Fruit fly (Drosophila melanogaster) whole organism, embryonic: ENCODE data around the gene DAAM.

Experiments
- Bgb ChIP-seq: fragments of 200-800 bp; sonication (Bioruptor generic); IDR thresholded peaks from 2 replicates; pipeline ENCODE4 v1.3.6; 2022; ENCODE audit warnings: missing biosample characterization, missing genetic modification characterization; ENCODE audit not compliant: partially characterized antibody
- CG10565 ChIP-seq: fragments of 200-800 bp; sonication (Bioruptor generic); optimal IDR thresholded peaks from 3 replicates; lab custom pipeline; 2016; ENCODE audit warnings: missing biosample characterization, mild to moderate bottlenecking, missing genetic modification characterization
- CG12299 ChIP-seq: fragments of 200-800 bp; sonication (Bioruptor generic); optimal IDR thresholded peaks from 2 replicates; lab custom pipeline; 2018; ENCODE audit warnings: missing biosample characterization, mild to moderate bottlenecking, missing genetic modification characterization
- CG13624 ChIP-seq: fragments of 200-800 bp; sonication (Bioruptor generic); optimal IDR thresholded peaks from 2 replicates; lab custom pipeline; 2016; ENCODE audit warnings: missing biosample characterization, missing genetic modification characterization
- CG14050 ChIP-seq: fragments of 200-800 bp; sonication (Bioruptor generic); IDR thresholded peaks from 3 replicates; pipeline ENCODE4 v1.3.6; 2022; ENCODE audit warnings: missing biosample characterization, missing genetic modification characterization
- CG16815 ChIP-seq: fragments of 200-800 bp; sonication (Bioruptor generic); optimal IDR thresholded peaks from 3 replicates; lab custom pipeline; 2017; ENCODE audit warnings: missing biosample characterization, mild to moderate bottlenecking, missing genetic modification characterization
- CG17385 ChIP-seq: fragments of 200-800 bp; sonication (Bioruptor generic); optimal IDR thresholded peaks from 3 replicates; lab custom pipeline; 2018; ENCODE audit warnings: missing biosample characterization, mild to moderate bottlenecking, missing genetic modification characterization
- CG17912 ChIP-seq: fragments of 200-800 bp; sonication (Bioruptor generic); optimal IDR thresholded peaks from 2 replicates; lab custom pipeline; 2018; ENCODE audit warnings: missing biosample characterization, mild to moderate bottlenecking, missing genetic modification characterization
- CG18599 ChIP-seq: fragments of 200-800 bp; sonication (Bioruptor generic); optimal IDR thresholded peaks from 3 replicates; lab custom pipeline; 2017; ENCODE audit warnings: missing biosample characterization, missing genetic modification characterization, mild to moderate bottlenecking, moderate library complexity, missing genetic modification reagents
- CG2712 ChIP-seq: fragments of 200-800 bp; optimal IDR thresholded peaks from 3 replicates; lab custom pipeline; 2019; ENCODE audit warnings: missing biosample characterization, mild to moderate bottlenecking, missing genetic modification characterization, moderate library complexity
- CG30431 ChIP-seq: fragments of 200-800 bp; sonication (Bioruptor generic); optimal IDR thresholded peaks from 2 replicates; lab custom pipeline; 2017; ENCODE audit warnings: missing biosample characterization, missing genetic modification characterization
- CG34376 ChIP-seq: fragments of 200-800 bp; sonication (Bioruptor generic); optimal IDR thresholded peaks from 2 replicates; lab custom pipeline; 2018; ENCODE audit warnings: missing biosample characterization, mild to moderate bottlenecking, missing genetic modification characterization
- CG42726 ChIP-seq: fragments of 200-800 bp; sonication (Bioruptor generic); IDR thresholded peaks from 2 replicates; pipeline ENCODE4 v1.3.6; 2022; ENCODE audit warnings: missing biosample characterization, missing genetic modification characterization; ENCODE audit not compliant: partially characterized antibody
- CG4730 ChIP-seq: fragments of 200-800 bp; sonication (Bioruptor generic); IDR thresholded peaks from 2 replicates; pipeline ENCODE4 v1.3.6; 2022; ENCODE audit warnings: missing biosample characterization, missing genetic modification characterization
- CG6272 ChIP-seq: fragments of 200-800 bp; sonication (Bioruptor generic); IDR thresholded peaks from 2 replicates; pipeline ENCODE4 v1.3.6; 2022; ENCODE audit warnings: missing biosample characterization, missing genetic modification characterization
- CG6813 ChIP-seq: fragments of 200-800 bp; sonication (Bioruptor generic); optimal IDR thresholded peaks from 2 replicates; lab custom pipeline; 2017; ENCODE audit warnings: missing biosample characterization, missing genetic modification characterization, mild to moderate bottlenecking, moderate library complexity, missing genetic modification reagents
- CG7357 ChIP-seq: fragments of 200-800 bp; sonication (Bioruptor generic); IDR thresholded peaks from 3 replicates; pipeline ENCODE4 v1.3.6; 2022; ENCODE audit warnings: missing biosample characterization, missing genetic modification characterization
- CG7786 ChIP-seq: fragments of 200-800 bp; sonication (Bioruptor generic); optimal IDR thresholded peaks from 2 replicates; lab custom pipeline; 2016; ENCODE audit warnings: missing biosample characterization, missing genetic modification characterization
- CG8359 ChIP-seq: fragments of 200-800 bp; sonication (Bioruptor generic); optimal IDR thresholded peaks from 2 replicates; lab custom pipeline; 2017; ENCODE audit warnings: missing biosample characterization, mild to moderate bottlenecking, missing genetic modification characterization, borderline replicate concordance
- CG9215 ChIP-seq: fragments of 200-800 bp; sonication (Bioruptor generic); IDR thresholded peaks from 2 replicates; pipeline ENCODE4 v1.3.6; 2022; ENCODE audit warnings: missing biosample characterization, missing genetic modification characterization
- CG9817 ChIP-seq: fragments of 200-800 bp; sonication (Bioruptor generic); optimal IDR thresholded peaks from 2 replicates; lab custom pipeline; 2018; ENCODE audit warnings: missing biosample characterization, mild to moderate bottlenecking, missing genetic modification characterization, moderate library complexity
- Dbx ChIP-seq: fragments of 200-800 bp; sonication (Bioruptor generic); IDR thresholded peaks from 3 replicates; pipeline ENCODE4 v1.3.6; 2022; ENCODE audit warnings: missing biosample characterization, missing genetic modification characterization
- E2f1 ChIP-seq: fragments of 200-800 bp; sonication (Bioruptor generic); IDR thresholded peaks from 2 replicates; pipeline ENCODE4 v1.3.6; 2022; ENCODE audit warnings: missing biosample characterization, missing genetic modification characterization
- HHEX ChIP-seq: fragments of 200-800 bp; sonication (Bioruptor generic); optimal IDR thresholded peaks from 3 replicates; lab custom pipeline; 2017; ENCODE audit warnings: missing biosample characterization, mild to moderate bottlenecking, missing genetic modification characterization, missing genetic modification reagents
- Hmr ChIP-seq: fragments of 200-800 bp; sonication (Bioruptor generic); optimal IDR thresholded peaks from 3 replicates; lab custom pipeline; 2017; ENCODE audit warnings: mild to moderate bottlenecking, missing biosample characterization, missing genetic modification reagents, missing genetic modification characterization
- Hr51 ChIP-seq, 2 experiments: fragments of 200-800 bp; sonication (Bioruptor generic); optimal IDR thresholded peaks; 2 replicates in 1 of 2; 3 replicates in 1 of 2; lab custom pipeline; 2016 to 2018; ENCODE audit warnings: missing biosample characterization in 2 of 2, missing genetic modification characterization in 2 of 2, mild to moderate bottlenecking in 1 of 2, moderate library complexity in 1 of 2
- Myb ChIP-seq: fragments of 200-800 bp; sonication (Bioruptor generic); optimal IDR thresholded peaks from 2 replicates; lab custom pipeline; 2016; ENCODE audit warnings: missing biosample characterization, missing genetic modification characterization
- Ssrp ChIP-seq: fragments of 200-800 bp; sonication (Bioruptor generic); optimal IDR thresholded peaks from 2 replicates; lab custom pipeline; 2018; ENCODE audit warnings: missing biosample characterization, mild to moderate bottlenecking, missing genetic modification characterization, moderate library complexity
- Xbp1 ChIP-seq: fragments of 200-800 bp; sonication (Bioruptor generic); optimal IDR thresholded peaks from 3 replicates; lab custom pipeline; 2016; ENCODE audit warnings: missing biosample characterization, mild to moderate bottlenecking, missing genetic modification characterization
- YL-1 ChIP-seq: fragments of 200-800 bp; sonication (Bioruptor generic); optimal IDR thresholded peaks from 3 replicates; lab custom pipeline; 2017; ENCODE audit warnings: missing biosample characterization, mild to moderate bottlenecking, missing genetic modification characterization
- chn ChIP-seq: fragments of 200-800 bp; sonication (Bioruptor generic); optimal IDR thresholded peaks from 2 replicates; lab custom pipeline; 2016; ENCODE audit warnings: missing biosample characterization, missing genetic modification characterization
- corto ChIP-seq: fragments of 200-800 bp; sonication (Bioruptor generic); optimal IDR thresholded peaks from 2 replicates; lab custom pipeline; 2016; ENCODE audit warnings: missing biosample characterization, mild to moderate bottlenecking, missing genetic modification characterization, moderate library complexity
- croc ChIP-seq: fragments of 200-800 bp; sonication (Bioruptor generic); conservative IDR thresholded peaks from 3 replicates; pipeline ENCODE4 v1.3.6; 2022; ENCODE audit warnings: missing biosample characterization, missing genetic modification characterization
- disco-r ChIP-seq: fragments of 200-800 bp; sonication (Bioruptor generic); optimal IDR thresholded peaks from 2 replicates; lab custom pipeline; 2016; ENCODE audit warnings: missing biosample characterization, missing genetic modification characterization
- dm ChIP-seq: fragments of 200-800 bp; sonication (Bioruptor generic); optimal IDR thresholded peaks from 3 replicates; lab custom pipeline; 2016; ENCODE audit warnings: missing biosample characterization, missing genetic modification characterization
- dpn ChIP-seq, 2 experiments: fragments of 200-800 bp; sonication (Bioruptor generic); optimal IDR thresholded peaks; 3 replicates each; lab custom pipeline; 2016; ENCODE audit warnings: missing biosample characterization in 2 of 2, missing genetic modification characterization in 2 of 2
- ham ChIP-seq: fragments of 200-800 bp; sonication (Bioruptor generic); IDR thresholded peaks from 2 replicates; pipeline ENCODE4 v1.3.6; 2022; ENCODE audit warnings: missing biosample characterization, missing genetic modification characterization
- lbe ChIP-seq: fragments of 200-800 bp; sonication (Bioruptor generic); optimal IDR thresholded peaks from 2 replicates; lab custom pipeline; 2016; ENCODE audit warnings: missing biosample characterization, mild to moderate bottlenecking, missing genetic modification characterization
- luna ChIP-seq: fragments of 200-800 bp; sonication (Bioruptor generic); optimal IDR thresholded peaks from 2 replicates; lab custom pipeline; 2016; ENCODE audit warnings: missing biosample characterization, missing genetic modification characterization
- nau ChIP-seq: fragments of 200-800 bp; sonication (Bioruptor generic); optimal IDR thresholded peaks from 3 replicates; lab custom pipeline; 2017; ENCODE audit warnings: missing biosample characterization, mild to moderate bottlenecking, missing genetic modification characterization, missing genetic modification reagents
- pfk ChIP-seq: fragments of 200-800 bp; sonication (Bioruptor generic); optimal IDR thresholded peaks from 2 replicates; lab custom pipeline; 2018; ENCODE audit warnings: missing biosample characterization, mild to moderate bottlenecking, missing genetic modification characterization, moderate library complexity
- pho ChIP-seq: fragments of 200-800 bp; sonication (Bioruptor generic); optimal IDR thresholded peaks from 2 replicates; lab custom pipeline; 2016; ENCODE audit warnings: missing biosample characterization, missing genetic modification characterization
- pnt ChIP-seq: fragments of 200-800 bp; sonication (Bioruptor generic); optimal IDR thresholded peaks from 3 replicates; lab custom pipeline; 2016; ENCODE audit warnings: missing biosample characterization, missing genetic modification characterization
- seq ChIP-seq: fragments of 200-800 bp; sonication (Bioruptor generic); IDR thresholded peaks from 2 replicates; pipeline ENCODE4 v1.3.6; 2022; ENCODE audit warnings: missing biosample characterization, missing genetic modification characterization
- sna ChIP-seq: fragments of 200-800 bp; sonication (Bioruptor generic); IDR thresholded peaks from 2 replicates; pipeline ENCODE4 v1.3.6; 2022; ENCODE audit warnings: missing biosample characterization, missing genetic modification characterization; ENCODE audit not compliant: partially characterized antibody
- stc ChIP-seq: fragments of 200-800 bp; sonication (Bioruptor generic); IDR thresholded peaks from 2 replicates; pipeline ENCODE4 v1.3.6; 2022; ENCODE audit warnings: missing biosample characterization, missing genetic modification characterization
- vnd ChIP-seq: fragments of 200-800 bp; sonication (Bioruptor generic); IDR thresholded peaks from 3 replicates; pipeline ENCODE4 v1.3.6; 2022; ENCODE audit warnings: missing biosample characterization, missing genetic modification characterization; ENCODE audit not compliant: partially characterized antibody
- zen ChIP-seq: fragments of 200-800 bp; sonication (Bioruptor generic); optimal IDR thresholded peaks from 3 replicates; lab custom pipeline; 2018; ENCODE audit warnings: missing biosample characterization, mild to moderate bottlenecking, missing genetic modification characterization, moderate library complexity

DAAM gene

dm6 chrX:1275018-1275820 is 46.9 kb downstream of the DAAM start, which contains the start of gene Atf3 (continued):
- peak; percentile 97 for TF ChIP-seq CG17385 (GFP tag; lab: Kevin White, UChicago)
- peak; percentile 96 for TF ChIP-seq Myb
- peak; percentile 97 for TF ChIP-seq ham (GFP tag; lab: Robert Waterston, UW)
- peak; percentile 98 for TF ChIP-seq E2f1 (GFP tag; lab: Robert Waterston, UW)
- TF ChIP-seq stc = peak; percentile 98
- peak; percentile 96 for TF ChIP-seq YL-1 (GFP tag; lab: Kevin White, UChicago)
- peak; percentile 85 for TF ChIP-seq corto (GFP tag; lab: Kevin White, UChicago)
- TF ChIP-seq vnd (GFP tag; lab: Robert Waterston, UW) = no peak
- TF ChIP-seq seq (GFP tag; lab: Robert Waterston, UW) = peak; percentile 99
- peak; percentile 99 for TF ChIP-seq pfk (GFP tag; lab: Kevin White, UChicago)
- peak; percentile 100 for TF ChIP-seq CG18599 (GFP tag; lab: Kevin White, UChicago)
- peak; percentile 99 for TF ChIP-seq pnt (GFP tag; lab: Kevin White, UChicago)
- TF ChIP-seq CG30431 = peak; percentile 98
- TF ChIP-seq Ssrp = peak; percentile 99
- TF ChIP-seq CG14050 (GFP tag; lab: Robert Waterston, UW) = peak; percentile 98
- TF ChIP-seq dpn (GFP tag; optimal IDR thresholded peaks at IDR 0.05; lab: Kevin White, UChicago) = peak; percentile 99 to 100
- peak; percentile 99 for TF ChIP-seq Xbp1 (GFP tag; lab: Kevin White, UChicago)
- peak; percentile 99 for TF ChIP-seq CG34376 (GFP tag; lab: Kevin White, UChicago)
- TF ChIP-seq CG7786 (GFP tag; lab: Kevin White, UChicago) = peak; percentile 100
- TF ChIP-seq Hmr = peak; percentile 100
- TF ChIP-seq lbe (GFP tag; lab: Kevin White, UChicago) = peak; percentile 92
- TF ChIP-seq chn (GFP tag; lab: Kevin White, UChicago) = peak; percentile 99
- peak; percentile 97 for TF ChIP-seq CG6272
- peak; percentile 99 for TF ChIP-seq HHEX (GFP tag; lab: Kevin White, UChicago)
- peak; percentile 100 for TF ChIP-seq CG9817 (tag; lab: Kevin White, UChicago)
- peak; percentile 99 for TF ChIP-seq luna (GFP tag; lab: Kevin White, UChicago)
- TF ChIP-seq disco-r (GFP tag; lab: Kevin White, UChicago) = peak; percentile 99
- TF ChIP-seq nau = peak; percentile 99
- TF ChIP-seq CG4730 (GFP tag; lab: Robert Waterston, UW) = peak; percentile 98
- peak; percentile 99 for TF ChIP-seq CG2712 (tag; lab: Kevin White, UChicago)
- peak; percentile 98 for TF ChIP-seq CG12299 (tag; lab: Kevin White, UChicago)
- peak; percentile 98 for TF ChIP-seq CG6813 (GFP tag; lab: Kevin White, UChicago)
- no peak for TF ChIP-seq CG42726 (GFP tag; lab: Robert Waterston, UW)
- peak; percentile 99 for TF ChIP-seq CG16815
- peak; percentile 99 for TF ChIP-seq CG9215 (GFP tag; lab: Robert Waterston, UW)
- peak; percentile 94 for TF ChIP-seq CG17912 (GFP tag; lab: Kevin White, UChicago)
- peak; percentile 97 for TF ChIP-seq CG7357 (GFP tag; lab: Robert Waterston, UW)
- peak; percentile 95 for TF ChIP-seq zen
- peak; percentile 94 for TF ChIP-seq CG10565 (GFP tag; lab: Kevin White, UChicago)
- peak; percentile 99 for TF ChIP-seq Dbx
- peak; percentile 98 for TF ChIP-seq dm (GFP tag; lab: Kevin White, UChicago)
- TF ChIP-seq Hr51 (GFP tag; optimal IDR thresholded peaks at IDR 0.05; lab: Kevin White, UChicago) = peak; percentile 99
- peak; percentile 35; the same call in 1 of the 2 replicates for TF ChIP-seq Bgb
- TF ChIP-seq pho (GFP tag; lab: Kevin White, UChicago) = peak; percentile 99
- TF ChIP-seq CG8359 = peak; percentile 93
- TF ChIP-seq CG13624 (GFP tag; lab: Kevin White, UChicago) = peak; percentile 99
- TF ChIP-seq croc (GFP tag; lab: Robert Waterston, UW) = peak; percentile 98
- TF ChIP-seq sna (GFP tag; lab: Robert Waterston, UW) = no peak
